Worm (Caenorhabditis elegans): ENCODE data around the gene ugt-20.

The ugt-20 gene

ce11 chrIV:6117741-6118265 is 34.4 kb upstream of the ugt-20 start, which contains the start of gene zen-4 (continued):
- TF ChIP-seq zip-2 (tag; optimal IDR thresholded peaks at IDR 0.05) (no peak), nhr-102 (tag; optimal IDR thresholded peaks at IDR 0.05) (peak; percentile 67), ZK337.2 (GFP tag; IDR thresholded peaks at IDR 0.05) (no peak), lin-29 (GFP tag; IDR thresholded peaks at IDR 0.05) (no peak), ama-1 (optimal IDR thresholded peaks at IDR 0.05) (peak; percentile 8), nhr-25 (tag; optimal IDR thresholded peaks at IDR 0.05; ENCODE audit: borderline replicate concordance, insufficient read depth) (no peak), aha-1 (tag) (no peak), ceh-82 (tag; optimal IDR thresholded peaks at IDR 0.05) (no peak), unc-130 (GFP tag; optimal IDR thresholded peaks at IDR 0.05) (peak; percentile 85), hmg-1.1 (GFP tag; IDR thresholded peaks at IDR 0.05) (no peak), rbr-2 (tag; optimal IDR thresholded peaks at IDR 0.05) (peak; percentile 20), dve-1 (tag; optimal IDR thresholded peaks at IDR 0.05; ENCODE audit: insufficient read depth) (peak; percentile 48), F10B5.3 (tag; optimal IDR thresholded peaks at IDR 0.05) (peak; percentile 9), T20F7.1 (GFP tag; optimal IDR thresholded peaks at IDR 0.05) (no peak), Y105C5A.15 (GFP tag; IDR thresholded peaks at IDR 0.05) (no peak), spr-3 (GFP tag; optimal IDR thresholded peaks at IDR 0.05) (peak; percentile 30), lim-7 (GFP tag; IDR thresholded peaks at IDR 0.05) (no peak), snpc-1.2 (GFP tag; IDR thresholded peaks at IDR 0.05) (peak; percentile 100), mdt-29 (GFP tag; IDR thresholded peaks at IDR 0.05) (peak; percentile 90), fos-1 (tag; optimal IDR thresholded peaks at IDR 0.05) (no peak), hif-1 (tag; optimal IDR thresholded peaks at IDR 0.05) (no peak), lir-3 (tag; optimal IDR thresholded peaks at IDR 0.05) (no peak), zfp-2 (tag; optimal IDR thresholded peaks at IDR 0.05) (no peak), zag-1 (tag; optimal IDR thresholded peaks at IDR 0.05) (no peak), jun-1 (tag; optimal IDR thresholded peaks at IDR 0.05) (no peak), egl-43 (GFP tag; IDR thresholded peaks at IDR 0.05) (no peak; the same call in 1 of the 2 replicates), mes-2 (tag; optimal IDR thresholded peaks at IDR 0.05; ENCODE audit: poor library complexity, severe bottlenecking) (peak; percentile 79), arid-1 (GFP tag; conservative IDR thresholded peaks at IDR 0.05) (peak; percentile 78), nhr-48 (tag; optimal IDR thresholded peaks at IDR 0.05) (peak; percentile 19), hlh-11 (tag; optimal IDR thresholded peaks at IDR 0.05) (no peak), nhr-42 (GFP tag; IDR thresholded peaks at IDR 0.05) (no peak), unc-62 (GFP tag; optimal IDR thresholded peaks at IDR 0.05 in 1 of 2) (peak in 1 of 2 experiments; percentile 89), unc-62 (tag; optimal IDR thresholded peaks at IDR 0.05) (no peak), daf-12 (tag; optimal IDR thresholded peaks at IDR 0.05) (no peak), lin-13 (GFP tag; optimal IDR thresholded peaks at IDR 0.05) (peak; percentile 88), php-3 (GFP tag; IDR thresholded peaks at IDR 0.05) (peak; percentile 55; the same call in 1 of the 2 replicates), daf-16 (GFP tag; optimal IDR thresholded peaks at IDR 0.05) (peak in 1 of 2 experiments; percentile 52), daf-16 (tag; optimal IDR thresholded peaks at IDR 0.05) (peak; percentile 22), skn-1 (tag; optimal IDR thresholded peaks at IDR 0.05) (no peak)

- TF ChIP-seq php-3 (GFP tag; IDR thresholded peaks at IDR 0.05) (no peak), aly-2 (tag; optimal IDR thresholded peaks at IDR 0.05) (no peak), dmd-6 (GFP tag; IDR thresholded peaks at IDR 0.05) (no peak), madf-9 (GFP tag; conservative IDR thresholded peaks at IDR 0.05) (no peak), hlh-11 (tag; optimal IDR thresholded peaks at IDR 0.05) (no peak), zag-1 (tag; optimal IDR thresholded peaks at IDR 0.05) (no peak), daf-12 (tag; optimal IDR thresholded peaks at IDR 0.05) (no peak)
These were observed 28.9 kb upstream of the ugt-20 start, which contains the start of gene M03D4.3 for ce11 chrIV:6112291-6112690. TSS of gene M03D4.3 (minus strand) at chrIV:6112391.

All from whole organism, L4 larva.